Fruit fly (Drosophila melanogaster) whole organism, embryonic: ENCODE measurements around the gene CG13026.

Experiments
- Antp ChIP-seq: fragments of 200-800 bp; sonication (Bioruptor generic); optimal IDR thresholded peaks from 3 replicates; lab custom pipeline; 2016; ENCODE audit warnings: missing biosample characterization, missing genetic modification characterization
- B-H1 ChIP-seq: fragments of 200-800 bp; sonication (Bioruptor generic); IDR thresholded peaks from 3 replicates; pipeline ENCODE4 v1.3.6; 2022; ENCODE audit warnings: missing biosample characterization, missing genetic modification characterization
- Bteb2 ChIP-seq: fragments of 200-800 bp; sonication (Bioruptor generic); optimal IDR thresholded peaks from 2 replicates; lab custom pipeline; 2016; ENCODE audit warnings: missing biosample characterization, missing genetic modification characterization
- CG10979 ChIP-seq: fragments of 200-800 bp; sonication (Bioruptor generic); optimal IDR thresholded peaks from 2 replicates; lab custom pipeline; 2018; ENCODE audit warnings: missing biosample characterization, mild to moderate bottlenecking, missing genetic modification characterization, moderate library complexity
- CG11085 ChIP-seq: fragments of 200-800 bp; sonication (Bioruptor generic); IDR thresholded peaks from 2 replicates; pipeline ENCODE4 v1.3.6; 2022; ENCODE audit warnings: missing biosample characterization, missing genetic modification characterization
- CG12155 ChIP-seq: fragments of 200-800 bp; sonication (Bioruptor generic); optimal IDR thresholded peaks from 3 replicates; lab custom pipeline; 2016; ENCODE audit warnings: missing biosample characterization, missing genetic modification characterization
- CG13296 ChIP-seq: fragments of 200-800 bp; sonication (Bioruptor generic); optimal IDR thresholded peaks from 3 replicates; lab custom pipeline; 2018; ENCODE audit warnings: missing biosample characterization, mild to moderate bottlenecking, missing genetic modification characterization
- CG14667 ChIP-seq: fragments of 200-800 bp; sonication (Bioruptor generic); IDR thresholded peaks from 2 replicates; pipeline ENCODE4 v1.3.6; 2022; ENCODE audit warnings: missing biosample characterization, missing genetic modification characterization
- CG15011 ChIP-seq: fragments of 200-800 bp; sonication (Bioruptor generic); optimal IDR thresholded peaks from 3 replicates; lab custom pipeline; 2018; ENCODE audit warnings: missing biosample characterization, mild to moderate bottlenecking, missing genetic modification characterization
- CG17359 ChIP-seq: fragments of 200-800 bp; sonication (Bioruptor generic); optimal IDR thresholded peaks from 3 replicates; lab custom pipeline; 2018; ENCODE audit warnings: missing biosample characterization, mild to moderate bottlenecking, missing genetic modification characterization, moderate library complexity
- CG18764 ChIP-seq: fragments of 200-800 bp; sonication (Bioruptor generic); optimal IDR thresholded peaks from 3 replicates; lab custom pipeline; 2016; ENCODE audit warnings: missing biosample characterization, missing genetic modification characterization
- CG2129 ChIP-seq: fragments of 200-800 bp; sonication (Bioruptor generic); IDR thresholded peaks from 2 replicates; pipeline ENCODE4 v1.3.6; 2022; ENCODE audit warnings: missing biosample characterization, missing genetic modification characterization; ENCODE audit not compliant: partially characterized antibody
- CG2678 ChIP-seq: fragments of 200-800 bp; sonication (Bioruptor generic); optimal IDR thresholded peaks from 3 replicates; lab custom pipeline; 2019; ENCODE audit warnings: missing biosample characterization, mild to moderate bottlenecking, missing genetic modification characterization, moderate library complexity
- CG32532 ChIP-seq: fragments of 200-800 bp; sonication (Bioruptor generic); IDR thresholded peaks from 2 replicates; pipeline ENCODE4 v1.3.6; 2022; ENCODE audit warnings: missing biosample characterization, missing genetic modification characterization
- CG7839 ChIP-seq: fragments of 200-800 bp; sonication (Bioruptor generic); optimal IDR thresholded peaks from 3 replicates; lab custom pipeline; 2018; ENCODE audit warnings: missing biosample characterization, mild to moderate bottlenecking, missing genetic modification characterization, moderate library complexity
- CG8478 ChIP-seq: fragments of >200 bp; optimal IDR thresholded peaks from 2 replicates; lab custom pipeline; 2018
- CG9609 ChIP-seq: fragments of 200-800 bp; sonication (Bioruptor generic); optimal IDR thresholded peaks from 3 replicates; lab custom pipeline; 2016; ENCODE audit warnings: missing biosample characterization, missing genetic modification characterization
- Camta ChIP-seq: fragments of 200-800 bp; sonication (Bioruptor generic); optimal IDR thresholded peaks from 2 replicates; lab custom pipeline; 2016; ENCODE audit warnings: missing biosample characterization, missing genetic modification characterization
- D19A ChIP-seq: fragments of 200-800 bp; optimal IDR thresholded peaks from 3 replicates; lab custom pipeline; 2019; ENCODE audit warnings: missing biosample characterization, mild to moderate bottlenecking, missing genetic modification characterization, moderate library complexity
- Dfd ChIP-seq, 2 experiments: fragments of >200 bp; optimal IDR thresholded peaks; 2 replicates each; lab custom pipeline; 2017; ENCODE audit warnings: missing biosample characterization in 2 of 2, missing genetic modification characterization in 2 of 2
- GATAe ChIP-seq: fragments of 200-800 bp; sonication (Bioruptor generic); conservative IDR thresholded peaks from 2 replicates; pipeline ENCODE4 v1.3.6; 2022; ENCODE audit warnings: missing biosample characterization, missing genetic modification characterization
- HmgD ChIP-seq: fragments of 200-800 bp; sonication (Bioruptor generic); optimal IDR thresholded peaks from 3 replicates; lab custom pipeline; 2016; ENCODE audit warnings: missing biosample characterization, missing genetic modification characterization
- Lhr ChIP-seq: fragments of 200-800 bp; sonication (Bioruptor generic); optimal IDR thresholded peaks from 3 replicates; lab custom pipeline; 2017; ENCODE audit warnings: mild to moderate bottlenecking, missing biosample characterization, missing genetic modification reagents, missing genetic modification characterization
- NC2β ChIP-seq: fragments of 200-800 bp; sonication (Bioruptor generic); optimal IDR thresholded peaks from 2 replicates; lab custom pipeline; 2016; ENCODE audit warnings: missing biosample characterization, missing genetic modification characterization
- PHDP ChIP-seq: fragments of 200-800 bp; sonication (Bioruptor generic); optimal IDR thresholded peaks from 3 replicates; lab custom pipeline; 2018; ENCODE audit warnings: missing biosample characterization, mild to moderate bottlenecking, missing genetic modification characterization, moderate library complexity
- Ptx1 ChIP-seq: fragments of 200-800 bp; sonication (Bioruptor generic); IDR thresholded peaks from 2 replicates; pipeline ENCODE4 v1.3.6; 2022; ENCODE audit warnings: missing biosample characterization, missing genetic modification characterization
- Ravus ChIP-seq: fragments of 200-800 bp; sonication (Bioruptor generic); IDR thresholded peaks from 2 replicates; pipeline ENCODE4 v1.3.6; 2022; ENCODE audit warnings: missing biosample characterization, missing genetic modification characterization
- Scr ChIP-seq: fragments of 200-800 bp; sonication (Bioruptor generic); IDR thresholded peaks from 2 replicates; pipeline ENCODE4 v1.3.6; 2022; ENCODE audit warnings: missing biosample characterization, missing genetic modification characterization; ENCODE audit not compliant: partially characterized antibody
- az2 ChIP-seq: fragments of 200-800 bp; sonication (Bioruptor generic); optimal IDR thresholded peaks from 3 replicates; lab custom pipeline; 2016; ENCODE audit warnings: missing biosample characterization, missing genetic modification characterization
- bab2 ChIP-seq: fragments of 200-800 bp; sonication (Bioruptor generic); optimal IDR thresholded peaks from 2 replicates; lab custom pipeline; 2016; ENCODE audit warnings: missing biosample characterization, missing genetic modification characterization
- bbx ChIP-seq: fragments of 200-800 bp; sonication (Bioruptor generic); IDR thresholded peaks from 2 replicates; pipeline ENCODE4 v1.3.6; 2022; ENCODE audit warnings: missing biosample characterization, missing genetic modification characterization; ENCODE audit not compliant: partially characterized antibody
- chif ChIP-seq, 2 experiments: fragments of 200-800 bp; sonication (Bioruptor generic); optimal IDR thresholded peaks; 3 replicates each; lab custom pipeline; 2016; ENCODE audit warnings: missing biosample characterization in 2 of 2, missing genetic modification characterization in 2 of 2
- dan ChIP-seq: fragments of 200-800 bp; sonication (Bioruptor generic); IDR thresholded peaks from 2 replicates; pipeline ENCODE4 v1.3.6; 2022; ENCODE audit warnings: missing biosample characterization, missing genetic modification characterization
- dysf ChIP-seq: fragments of 200-800 bp; sonication (Bioruptor generic); IDR thresholded peaks from 3 replicates; pipeline ENCODE4 v1.3.6; 2022; ENCODE audit warnings: missing biosample characterization, missing genetic modification characterization
- fd64A ChIP-seq: fragments of 200-800 bp; sonication (Bioruptor generic); optimal IDR thresholded peaks from 3 replicates; lab custom pipeline; 2018; ENCODE audit warnings: missing biosample characterization, mild to moderate bottlenecking, missing genetic modification characterization
- fru ChIP-seq: fragments of >200 bp; optimal IDR thresholded peaks from 2 replicates; lab custom pipeline; 2017
- kah ChIP-seq: fragments of 200-800 bp; sonication (Bioruptor generic); optimal IDR thresholded peaks from 2 replicates; lab custom pipeline; 2018; ENCODE audit warnings: missing biosample characterization, mild to moderate bottlenecking, missing genetic modification characterization
- lmd ChIP-seq: fragments of 200-800 bp; sonication (Bioruptor generic); IDR thresholded peaks from 2 replicates; pipeline ENCODE4 v1.3.6; 2022; ENCODE audit warnings: missing biosample characterization, missing genetic modification characterization
- luna ChIP-seq: fragments of 200-800 bp; sonication (Bioruptor generic); optimal IDR thresholded peaks from 2 replicates; lab custom pipeline; 2016; ENCODE audit warnings: missing biosample characterization, missing genetic modification characterization
- oc ChIP-seq: fragments of 200-800 bp; sonication (Bioruptor generic); optimal IDR thresholded peaks from 2 replicates; lab custom pipeline; 2018; ENCODE audit warnings: missing biosample characterization, mild to moderate bottlenecking, missing genetic modification characterization, moderate library complexity
- p53 ChIP-seq: fragments of 200-800 bp; sonication (Bioruptor generic); optimal IDR thresholded peaks from 2 replicates; lab custom pipeline; 2016; ENCODE audit warnings: missing biosample characterization, missing genetic modification characterization
- prd ChIP-seq, 3 experiments: fragments of >200 bp in 2 of 3; fragments of 200-800 bp in 1 of 3; sonication (Bioruptor generic) in 1 of 3; optimal IDR thresholded peaks in 2 of 3; IDR thresholded peaks in 1 of 3; 2 replicates in 2 of 3; 3 replicates in 1 of 3; pipeline versions ENCODE4 v1.3.6 to Lab custom; 2017 to 2022; ENCODE audit warnings: missing biosample characterization in 1 of 3, missing genetic modification characterization in 1 of 3
- pzg ChIP-seq: fragments of 200-800 bp; sonication (Bioruptor generic); optimal IDR thresholded peaks from 3 replicates; lab custom pipeline; 2018; ENCODE audit warnings: missing biosample characterization, mild to moderate bottlenecking, missing genetic modification characterization, moderate library complexity
- repo ChIP-seq: fragments of 200-800 bp; sonication (Bioruptor generic); optimal IDR thresholded peaks from 2 replicates; lab custom pipeline; 2016; ENCODE audit warnings: missing biosample characterization, missing genetic modification characterization
- sima ChIP-seq: fragments of 200-800 bp; sonication (Bioruptor generic); optimal IDR thresholded peaks from 2 replicates; lab custom pipeline; 2016; ENCODE audit warnings: missing biosample characterization, missing genetic modification characterization
- tll ChIP-seq, 2 experiments: fragments of 200-800 bp in 1 of 2; fragments of >200 bp in 1 of 2; sonication (Bioruptor generic) in 1 of 2; optimal IDR thresholded peaks; 2 replicates each; lab custom pipeline; 2017 to 2019; ENCODE audit warnings: missing biosample characterization in 2 of 2, missing genetic modification characterization in 2 of 2, mild to moderate bottlenecking in 1 of 2, moderate library complexity in 1 of 2
- tna ChIP-seq: fragments of 200-800 bp; sonication (Bioruptor generic); IDR thresholded peaks from 2 replicates; pipeline ENCODE4 v1.3.6; 2022; ENCODE audit warnings: missing biosample characterization, missing genetic modification characterization; ENCODE audit not compliant: partially characterized antibody
- wdn ChIP-seq: fragments of 200-800 bp; sonication (Bioruptor generic); IDR thresholded peaks from 2 replicates; pipeline ENCODE4 v1.3.6; 2022; ENCODE audit warnings: missing biosample characterization, missing genetic modification characterization
- zen2 ChIP-seq: fragments of 200-800 bp; sonication (Bioruptor generic); IDR thresholded peaks from 3 replicates; pipeline ENCODE4 v1.3.6; 2022; ENCODE audit warnings: missing biosample characterization, missing genetic modification characterization; ENCODE audit not compliant: partially characterized antibody
- zfh2 ChIP-seq: fragments of 200-800 bp; sonication (Bioruptor generic); optimal IDR thresholded peaks from 2 replicates; lab custom pipeline; 2016; ENCODE audit warnings: missing biosample characterization, missing genetic modification characterization

CG13026 gene

DNA sequence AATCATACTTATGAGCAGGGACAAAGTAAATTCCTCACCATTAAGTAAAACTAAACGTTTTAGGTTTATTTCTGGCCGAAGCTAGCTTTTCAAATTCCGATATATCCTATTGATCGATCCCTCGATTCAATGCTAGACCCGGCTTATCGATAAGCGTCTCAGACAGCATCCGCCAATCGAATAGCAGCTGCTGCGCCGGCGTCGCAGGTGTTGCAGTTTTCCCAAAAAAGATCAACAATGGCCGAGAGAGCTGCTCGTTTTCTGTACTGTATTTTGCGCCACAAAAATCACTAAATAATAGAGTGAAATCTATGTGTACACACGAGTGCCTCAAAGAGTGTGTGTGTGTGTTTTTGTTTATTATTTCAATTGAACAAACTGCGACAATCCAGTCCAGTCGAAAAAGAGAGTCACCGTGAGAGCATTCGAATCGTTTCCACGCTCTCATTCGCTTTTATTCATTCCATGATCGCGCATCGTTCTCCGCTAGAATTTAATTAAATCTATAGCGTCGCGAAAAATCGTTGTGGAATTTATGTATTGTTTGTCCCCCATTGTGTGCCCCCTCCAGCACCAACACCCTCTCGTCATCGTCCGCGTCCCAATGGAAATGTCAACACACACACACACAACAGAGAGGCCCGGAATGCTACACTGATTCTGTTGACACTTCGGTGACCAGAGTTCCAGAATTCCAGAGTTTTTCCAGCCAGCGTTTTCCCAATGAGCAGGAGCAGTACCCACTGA lies 12.3 kb downstream of the CG13026 start (continued):
- TF ChIP-seq sima (GFP tag; lab: Kevin White, UChicago) (no peak), luna (peak; percentile 1), bbx (peak; percentile 82), p53 (no peak), NC2β (GFP tag; lab: Kevin White, UChicago) (no peak), az2 (no peak), zfh2 (GFP tag; lab: Kevin White, UChicago) (no peak), D19A (tag; lab: Kevin White, UChicago) (no peak), CG18764 (GFP tag; lab: Kevin White, UChicago) (no peak), chif (GFP tag; optimal IDR thresholded peaks at IDR 0.05; lab: Kevin White, UChicago) (no peak), Antp (no peak), fru (lab: Kevin White, UChicago) (no peak), tll (GFP tag; optimal IDR thresholded peaks at IDR 0.05; lab: Kevin White, UChicago) (no peak), CG17359 (tag; lab: Kevin White, UChicago) (no peak), wdn (GFP tag; lab: Robert Waterston, UW) (no peak), CG15011 (GFP tag; lab: Kevin White, UChicago) (no peak), CG11085 (GFP tag; lab: Robert Waterston, UW) (no peak), Dfd (GFP tag; optimal IDR thresholded peaks at IDR 0.05; lab: Kevin White, UChicago) (no peak), PHDP (tag; lab: Kevin White, UChicago) (no peak), CG13296 (GFP tag; lab: Kevin White, UChicago) (no peak), Ravus (GFP tag; lab: Robert Waterston, UW) (no peak), B-H1 (GFP tag; lab: Robert Waterston, UW) (no peak), Ptx1 (no peak), prd (optimal IDR thresholded peaks at IDR 0.05; lab: Kevin White, UChicago) (no peak), prd (GFP tag; IDR thresholded peaks at IDR 0.05; lab: Robert Waterston, UW) (no peak), Scr (peak; percentile 60), fd64A (GFP tag; lab: Kevin White, UChicago) (no peak), GATAe (GFP tag; lab: Robert Waterston, UW) (no peak), zen2 (GFP tag; lab: Robert Waterston, UW) (peak; percentile 68), CG14667 (no peak), Bteb2 (no peak), dan (GFP tag; lab: Robert Waterston, UW) (no peak), CG8478 (no peak), CG12155 (GFP tag; lab: Kevin White, UChicago) (no peak), CG2129 (GFP tag; lab: Robert Waterston, UW) (no peak), CG10979 (tag; lab: Kevin White, UChicago) (no peak), pzg (GFP tag; lab: Kevin White, UChicago) (peak; percentile 19), Camta (GFP tag; lab: Kevin White, UChicago) (no peak), CG2678 (tag; lab: Kevin White, UChicago) (no peak), lmd (GFP tag; lab: Robert Waterston, UW) (no peak), Lhr (GFP tag; lab: Kevin White, UChicago) (no peak), tna (GFP tag; lab: Robert Waterston, UW) (peak; percentile 57; the same call in 1 of the 2 replicates), bab2 (GFP tag; lab: Kevin White, UChicago) (no peak), dysf (GFP tag; lab: Robert Waterston, UW) (no peak), CG32532 (GFP tag; lab: Robert Waterston, UW) (no peak), kah (GFP tag; lab: Kevin White, UChicago) (no peak), CG9609 (GFP tag; lab: Kevin White, UChicago) (no peak), oc (tag; lab: Kevin White, UChicago) (no peak), CG7839 (tag; lab: Kevin White, UChicago) (no peak), repo (GFP tag; lab: Kevin White, UChicago) (no peak), HmgD (GFP tag; lab: Kevin White, UChicago) (no peak)
